Worm (Caenorhabditis elegans): ENCODE measurements around the gene C54E10.6.
A peak's percentile ranks its signal among the peaks of the same experiment; 100 is the strongest.

The C54E10.6 gene

ce11 chrV:18806409-18806808 lies 2.1 kb downstream of the C54E10.6 start, which contains the start of gene sri-10 (continued):
- TF ChIP-seq ZK546.5 (tag; optimal IDR thresholded peaks at IDR 0.05) (no peak), dmd-6 (GFP tag; IDR thresholded peaks at IDR 0.05) (no peak)

ce11 chrV:18803260-18803659 lies 5.3 kb downstream of the C54E10.6 start, which contains the start of gene C54E10.10:
Gene C54E10.10 (minus strand): TSS chrV:18803360.
- no peak for TF ChIP-seq aly-2 (tag; optimal IDR thresholded peaks at IDR 0.05)
- TF ChIP-seq ces-1 (GFP tag; optimal IDR thresholded peaks at IDR 0.05) = no peak
- TF ChIP-seq daf-12 (tag; optimal IDR thresholded peaks at IDR 0.05) = no peak
- no peak for TF ChIP-seq snpc-1.2 (GFP tag; IDR thresholded peaks at IDR 0.05)
- no peak for TF ChIP-seq hmg-1.1 (GFP tag; IDR thresholded peaks at IDR 0.05)
- TF ChIP-seq zfp-3 (GFP tag; conservative IDR thresholded peaks at IDR 0.05) = no peak
- no peak for TF ChIP-seq ZK546.5 (tag; optimal IDR thresholded peaks at IDR 0.05)
- no peak for TF ChIP-seq D1046.2 (GFP tag; IDR thresholded peaks at IDR 0.05)
- TF ChIP-seq dmd-8 (GFP tag; IDR thresholded peaks at IDR 0.05) = no peak
- no peak for TF ChIP-seq vab-7 (GFP tag; IDR thresholded peaks at IDR 0.05)
- no peak for TF ChIP-seq dmd-6 (GFP tag; IDR thresholded peaks at IDR 0.05)
- TF ChIP-seq set-16 (GFP tag; IDR thresholded peaks at IDR 0.05) = no peak
- no peak for TF ChIP-seq fos-1 (tag; optimal IDR thresholded peaks at IDR 0.05)
- no peak for TF ChIP-seq daf-8 (GFP tag; IDR thresholded peaks at IDR 0.05)
- no peak for TF ChIP-seq daf-19 (GFP tag; conservative IDR thresholded peaks at IDR 0.05)
- TF ChIP-seq mxl-2 (GFP tag; conservative IDR thresholded peaks at IDR 0.05) = no peak
- TF ChIP-seq ama-1 (optimal IDR thresholded peaks at IDR 0.05) = no peak
- no peak for TF ChIP-seq lim-7 (GFP tag; IDR thresholded peaks at IDR 0.05)
- TF ChIP-seq R02D3.7 (tag; optimal IDR thresholded peaks at IDR 0.05) = no peak

- TF ChIP-seq mep-1 (tag; optimal IDR thresholded peaks at IDR 0.05) (no peak), F10B5.3 (tag; optimal IDR thresholded peaks at IDR 0.05) (no peak), F26F4.8 (GFP tag; conservative IDR thresholded peaks at IDR 0.05) (no peak), hmg-1.1 (GFP tag; IDR thresholded peaks at IDR 0.05) (no peak), gei-8 (GFP tag; optimal IDR thresholded peaks at IDR 0.05) (no peak), skn-1 (tag; optimal IDR thresholded peaks at IDR 0.05) (no peak), daf-8 (GFP tag; IDR thresholded peaks at IDR 0.05) (no peak), nhr-11 (tag; optimal IDR thresholded peaks at IDR 0.05) (no peak), arid-1 (GFP tag; conservative IDR thresholded peaks at IDR 0.05) (no peak), ztf-7 (tag; optimal IDR thresholded peaks at IDR 0.05) (no peak), unc-130 (GFP tag; optimal IDR thresholded peaks at IDR 0.05) (no peak), madf-9 (GFP tag; conservative IDR thresholded peaks at IDR 0.05) (no peak), ceh-82 (tag; optimal IDR thresholded peaks at IDR 0.05) (no peak)
These were observed 6.5 kb downstream of the C54E10.6 start, which contains the start of gene C54E10.11 for ce11 chrV:18802077-18802476. Gene C54E10.11 (minus strand): TSS chrV:18802177.

- peak; percentile 21 for TF ChIP-seq aha-1 (tag)
- TF ChIP-seq daf-16 (GFP tag; optimal IDR thresholded peaks at IDR 0.05) = no peak
- TF ChIP-seq daf-16 (tag; optimal IDR thresholded peaks at IDR 0.05) = peak; percentile 24
- TF ChIP-seq nhr-48 (tag; optimal IDR thresholded peaks at IDR 0.05) = no peak
- TF ChIP-seq hlh-30 (tag; optimal IDR thresholded peaks at IDR 0.05; ENCODE audit: insufficient read depth) = peak; percentile 50
- no peak for TF ChIP-seq ZK337.2 (GFP tag; IDR thresholded peaks at IDR 0.05)
These were observed 7.7 kb downstream of the C54E10.6 start, which contains the start of gene nhr-170 for ce11 chrV:18800811-18801210. Gene nhr-170 (minus strand): TSS chrV:18800826.

ce11 chrV:18790658-18791057 lies 17.9 kb downstream of the C54E10.6 start, which contains the start of gene nhr-231:
Gene nhr-231 (plus strand): TSS chrV:18790958.
- TF ChIP-seq aha-1 (tag) (peak; percentile 4), lin-38 (GFP tag; IDR thresholded peaks at IDR 0.05) (no peak)

Data from whole organism, L4 larva.